Worm (Caenorhabditis elegans) whole organism, young adult: ENCODE data around the gene ZC477.2.

ENCODE experiments used
- Y53G8AR.9 ChIP-seq: fragments of 200-800 bp; sonication (Bioruptor generic); conservative IDR thresholded peaks from 2 replicates; pipeline ENCODE4 v1.3.6; 2022; ENCODE audit warnings: missing genetic modification reagents, missing genetic modification characterization, missing compliant biosample characterization
- snpc-4 ChIP-seq, 5 experiments: fragments of 150-350 bp in 1 of 5; sonication (generic microtip) in 4 of 5; optimal IDR thresholded peaks; 2 replicates each; lab custom pipeline; 2014 to 2018; ENCODE audit warnings: missing genetic modification characterization in 5 of 5, missing biosample characterization in 3 of 5, antibody characterized with exemption in 2 of 5, mild to moderate bottlenecking in 2 of 5, missing compliant biosample characterization in 2 of 5, missing genotype in 2 of 5, moderate library complexity in 2 of 5, missing genetic modification reagents in 1 of 5
- tbx-9 ChIP-seq: sonication (generic microtip); optimal IDR thresholded peaks from 2 replicates; lab custom pipeline; 2016; ENCODE audit warnings: borderline replicate concordance, missing genetic modification characterization, inconsistent platforms, missing compliant biosample characterization

- no peak for TF ChIP-seq snpc-4 (GFP tag; optimal IDR thresholded peaks at IDR 0.05; lab: Kevin White, UChicago)
- TF ChIP-seq snpc-4 (tag; optimal IDR thresholded peaks at IDR 0.05; lab: Kevin White, UChicago) = peak in 1 of 4 experiments; percentile 3
- TF ChIP-seq tbx-9 (tag; lab: Kevin White, UChicago) = no peak
- no peak for TF ChIP-seq Y53G8AR.9 (GFP tag; lab: Robert Waterston, UW)
Measured at ce11 chrIV:7133140-7133539, 25.1 kb downstream of the ZC477.2 start, which contains the start of gene cyn-12.
